Worm (Caenorhabditis elegans) whole organism, L4 larva: ENCODE results near the gene T10F2.2.

Source experiments
- ZK546.5 ChIP-seq, 2 experiments: sonication (generic microtip); optimal IDR thresholded peaks; 2 replicates each; lab custom pipeline; 2017; ENCODE audit warnings: missing biosample characterization in 2 of 2, missing genetic modification characterization in 2 of 2
- ama-1 ChIP-seq: fragments of 150-350 bp; optimal IDR thresholded peaks from 2 replicates; lab custom pipeline; 2014; ENCODE audit warnings: inconsistent platforms, mixed read lengths
- arid-1 ChIP-seq: fragments of 200-800 bp; sonication (Bioruptor generic); conservative IDR thresholded peaks from 2 replicates; pipeline ENCODE4 v1.3.6; 2022; ENCODE audit warnings: missing genetic modification reagents, missing genetic modification characterization, missing compliant biosample characterization
- ces-1 ChIP-seq: fragments of 150-350 bp; sonication (generic microtip); optimal IDR thresholded peaks from 4 replicates; lab custom pipeline; 2014; ENCODE audit warnings: missing biosample characterization, missing genetic modification reagents, missing genetic modification characterization
- dve-1 ChIP-seq: sonication (generic microtip); optimal IDR thresholded peaks from 2 replicates; lab custom pipeline; 2017; ENCODE audit warnings: antibody characterized with exemption, mild to moderate bottlenecking, missing genetic modification characterization, missing compliant biosample characterization; ENCODE audit not compliant: insufficient read depth
- nhr-11 ChIP-seq: fragments of 150-350 bp; optimal IDR thresholded peaks from 2 replicates; lab custom pipeline; 2014; ENCODE audit warnings: missing biosample characterization, missing genetic modification characterization
- nhr-76 ChIP-seq: fragments of 150-350 bp; optimal IDR thresholded peaks from 2 replicates; lab custom pipeline; 2014; ENCODE audit warnings: missing biosample characterization, missing genetic modification characterization
- pha-4 ChIP-seq, 2 experiments: fragments of 150-350 bp in 1 of 2; fragments of 200-800 bp in 1 of 2; sonication (Bioruptor generic) in 1 of 2; IDR thresholded peaks in 1 of 2; optimal IDR thresholded peaks in 1 of 2; 2 replicates each; pipeline versions ENCODE4 v1.3.6 to Lab custom; 2014 to 2022; ENCODE audit warnings: missing genetic modification characterization in 2 of 2, missing genetic modification reagents in 2 of 2, missing biosample characterization in 1 of 2, missing compliant biosample characterization in 1 of 2
- zag-1 ChIP-seq: fragments of 150-350 bp; optimal IDR thresholded peaks from 2 replicates; lab custom pipeline; 2014; ENCODE audit warnings: missing biosample characterization, missing genetic modification characterization
- ztf-11 ChIP-seq: fragments of 150-350 bp; optimal IDR thresholded peaks from 2 replicates; lab custom pipeline; 2014; ENCODE audit warnings: missing biosample characterization, missing genetic modification characterization

- no peak for TF ChIP-seq zag-1 (tag; lab: Kevin White, UChicago)
- no peak for TF ChIP-seq pha-4 (GFP tag; IDR thresholded peaks at IDR 0.05; lab: Robert Waterston, UW)
- no peak for TF ChIP-seq pha-4 (tag; optimal IDR thresholded peaks at IDR 0.05; lab: Kevin White, UChicago)
- TF ChIP-seq nhr-76 = no peak
- no peak for TF ChIP-seq arid-1
- TF ChIP-seq ZK546.5 (tag; optimal IDR thresholded peaks at IDR 0.05; lab: Kevin White, UChicago) = no peak
- no peak for TF ChIP-seq ama-1 (lab: Kevin White, UChicago)
- TF ChIP-seq ces-1 = no peak
- no peak for TF ChIP-seq dve-1 (tag; lab: Kevin White, UChicago)
- no peak for TF ChIP-seq nhr-11 (tag; lab: Kevin White, UChicago)
- no peak for TF ChIP-seq ztf-11
Observed at ce11 chrIII:5169699-5170098, 4.6 kb upstream of the T10F2.2 start, which contains the start of gene ulp-1.
